Worm (Caenorhabditis elegans): ENCODE results near the gene math-24.

ce11 chrII:1851716-1852115 lies 48.3 kb upstream of the math-24 start:
- TF ChIP-seq flt-1 (GFP tag; IDR thresholded peaks at IDR 0.05) (no peak), cog-1 (tag; optimal IDR thresholded peaks at IDR 0.05) (no peak), med-1 (GFP tag; optimal IDR thresholded peaks at IDR 0.05; ENCODE audit: insufficient read depth) (no peak), klf-2 (GFP tag; conservative IDR thresholded peaks at IDR 0.05) (no peak), ref-1 (GFP tag; conservative IDR thresholded peaks at IDR 0.05) (no peak)
